Fruit fly (Drosophila melanogaster) whole organism, wandering third instar larva: Measurements from ENCODE around the gene CG33795.

Experiments
- Abd-B ChIP-seq: fragments of >200 bp; optimal IDR thresholded peaks from 2 replicates; lab custom pipeline; 2017; ENCODE audit warnings: missing biosample characterization, missing genetic modification characterization
- CG32264 ChIP-seq: fragments of 200-800 bp; sonication (Bioruptor generic); optimal IDR thresholded peaks from 2 replicates; lab custom pipeline; 2016; ENCODE audit warnings: missing biosample characterization, missing genetic modification characterization
- CrebA ChIP-seq: fragments of 200-800 bp; sonication (Bioruptor generic); optimal IDR thresholded peaks from 2 replicates; lab custom pipeline; 2016; ENCODE audit warnings: missing biosample characterization, mild to moderate bottlenecking, missing genetic modification characterization, borderline replicate concordance
- Dfd ChIP-seq: fragments of >200 bp; optimal IDR thresholded peaks from 2 replicates; lab custom pipeline; 2017; ENCODE audit warnings: missing biosample characterization, missing genetic modification characterization
- GATAd ChIP-seq: sonication (Bioruptor generic); optimal IDR thresholded peaks from 2 replicates; lab custom pipeline; 2016; ENCODE audit warnings: missing biosample characterization, missing genetic modification characterization
- HLH106 ChIP-seq: fragments of 200-800 bp; optimal IDR thresholded peaks from 3 replicates; lab custom pipeline; 2019; ENCODE audit warnings: missing biosample characterization, mild to moderate bottlenecking, missing genetic modification characterization, moderate library complexity
- Hnf4 ChIP-seq: fragments of 200-800 bp; sonication (Bioruptor generic); optimal IDR thresholded peaks from 2 replicates; lab custom pipeline; 2016; ENCODE audit warnings: missing biosample characterization, mild to moderate bottlenecking, missing genetic modification characterization
- Hr83 ChIP-seq: fragments of 200-300 bp; sonication (Bioruptor generic); optimal IDR thresholded peaks from 2 replicates; lab custom pipeline; 2016; ENCODE audit warnings: missing biosample characterization, mild to moderate bottlenecking, missing genetic modification characterization, moderate library complexity; ENCODE audit not compliant: poor library complexity, severe bottlenecking
- Jra ChIP-seq: sonication (Bioruptor generic); optimal IDR thresholded peaks from 2 replicates; lab custom pipeline; 2016; ENCODE audit warnings: missing biosample characterization, missing genetic modification characterization
- Mio ChIP-seq: sonication (Bioruptor generic); optimal IDR thresholded peaks from 2 replicates; lab custom pipeline; 2016; ENCODE audit warnings: missing biosample characterization, missing genetic modification characterization
- Myc ChIP-seq: fragments of >200 bp; optimal IDR thresholded peaks from 2 replicates; lab custom pipeline; 2017
- N ChIP-seq: fragments of >200 bp; optimal IDR thresholded peaks from 2 replicates; lab custom pipeline; 2018; ENCODE audit warnings: missing biosample characterization, missing external identifiers, missing genetic modification characterization
- OdsH ChIP-seq: fragments of 200-800 bp; sonication (Bioruptor generic); optimal IDR thresholded peaks from 2 replicates; lab custom pipeline; 2016; ENCODE audit warnings: missing biosample characterization, mild to moderate bottlenecking, missing genetic modification characterization
- Rel ChIP-seq, 2 experiments: fragments of 200-800 bp; sonication (Bioruptor generic) in 1 of 2; optimal IDR thresholded peaks; 2 replicates in 1 of 2; 3 replicates in 1 of 2; lab custom pipeline; 2016 to 2019; ENCODE audit warnings: mild to moderate bottlenecking in 2 of 2, missing biosample characterization in 2 of 2, missing genetic modification characterization in 2 of 2, moderate library complexity in 1 of 2
- Sp1 ChIP-seq: fragments of 200-800 bp; sonication (Bioruptor generic); optimal IDR thresholded peaks from 3 replicates; lab custom pipeline; 2019; ENCODE audit warnings: missing biosample characterization, mild to moderate bottlenecking, missing genetic modification characterization, moderate library complexity
- Vsx2 ChIP-seq: fragments of 200-300, 225-300 bp; sonication (Bioruptor generic); optimal IDR thresholded peaks from 2 replicates; lab custom pipeline; 2018; ENCODE audit warnings: missing biosample characterization, missing genetic modification characterization; ENCODE audit not compliant: partially characterized antibody
- br ChIP-seq: fragments of 200-800 bp; sonication (Bioruptor generic); optimal IDR thresholded peaks from 2 replicates; lab custom pipeline; 2016; ENCODE audit warnings: missing biosample characterization, missing genetic modification characterization
- brk ChIP-seq: fragments of 200-800 bp; sonication (Bioruptor generic); optimal IDR thresholded peaks from 2 replicates; lab custom pipeline; 2016; ENCODE audit warnings: missing biosample characterization, mild to moderate bottlenecking, missing genetic modification characterization
- dl ChIP-seq, 2 experiments: fragments of 175-275, 200-275 bp in 1 of 2; fragments of 200-275 bp in 1 of 2; sonication (Bioruptor generic); optimal IDR thresholded peaks; lab custom pipeline; 2018; ENCODE audit warnings: mild to moderate bottlenecking in 2 of 2, missing biosample characterization in 2 of 2, missing genetic modification characterization in 2 of 2, moderate library complexity in 2 of 2; ENCODE audit not compliant: partially characterized antibody in 2 of 2, insufficient read depth in 1 of 2
- dmrt93B ChIP-seq: fragments of 200-800 bp; sonication (Bioruptor generic); optimal IDR thresholded peaks from 2 replicates; lab custom pipeline; 2018; ENCODE audit warnings: missing biosample characterization, mild to moderate bottlenecking, missing genetic modification characterization
- dsf ChIP-seq: sonication (Bioruptor generic); optimal IDR thresholded peaks from 2 replicates; lab custom pipeline; 2016; ENCODE audit warnings: missing biosample characterization, missing genetic modification characterization, borderline replicate concordance
- ey ChIP-seq: fragments of 200-800 bp; sonication (Bioruptor generic); optimal IDR thresholded peaks from 2 replicates; lab custom pipeline; 2016; ENCODE audit warnings: missing biosample characterization, missing genetic modification characterization
- foxo ChIP-seq, 2 experiments: fragments of 200-800 bp; sonication (Bioruptor generic); optimal IDR thresholded peaks; 2 replicates in 1 of 2; 3 replicates in 1 of 2; lab custom pipeline; 2016 to 2017; ENCODE audit warnings: missing biosample characterization in 2 of 2, missing genetic modification characterization in 2 of 2
- fru ChIP-seq: fragments of 200-800 bp; sonication (Bioruptor generic); optimal IDR thresholded peaks from 3 replicates; lab custom pipeline; 2016; ENCODE audit warnings: missing biosample characterization, mild to moderate bottlenecking, missing genetic modification characterization
- h ChIP-seq: fragments of 200-800 bp; sonication (Bioruptor generic); optimal IDR thresholded peaks from 3 replicates; lab custom pipeline; 2016; ENCODE audit warnings: missing biosample characterization, mild to moderate bottlenecking, missing genetic modification characterization
- jim ChIP-seq: fragments of 175-275, 200-325 bp; sonication (Bioruptor generic); optimal IDR thresholded peaks from 2 replicates; lab custom pipeline; 2016; ENCODE audit warnings: missing biosample characterization, mild to moderate bottlenecking, missing genetic modification characterization
- pan ChIP-seq: fragments of >200 bp; optimal IDR thresholded peaks from 2 replicates; lab custom pipeline; 2017
- psq ChIP-seq: fragments of 200-800 bp; sonication (Bioruptor generic); optimal IDR thresholded peaks from 3 replicates; lab custom pipeline; 2017; ENCODE audit warnings: missing biosample characterization, mild to moderate bottlenecking, missing genetic modification characterization, moderate library complexity
- rgr ChIP-seq: fragments of 200-800 bp; sonication (Bioruptor generic); optimal IDR thresholded peaks from 3 replicates; lab custom pipeline; 2016; ENCODE audit warnings: missing biosample characterization, mild to moderate bottlenecking, missing genetic modification characterization
- sage ChIP-seq: fragments of 200-800 bp; sonication (Bioruptor generic); optimal IDR thresholded peaks from 2 replicates; lab custom pipeline; 2016; ENCODE audit warnings: missing biosample characterization, mild to moderate bottlenecking, missing genetic modification characterization
- sv ChIP-seq: fragments of 200-800 bp; sonication (Bioruptor generic); optimal IDR thresholded peaks from 3 replicates; lab custom pipeline; 2016; ENCODE audit warnings: missing biosample characterization, missing genetic modification characterization
- tai ChIP-seq: sonication (Bioruptor generic); optimal IDR thresholded peaks from 2 replicates; lab custom pipeline; 2016; ENCODE audit warnings: missing biosample characterization, missing genetic modification characterization
- usp ChIP-seq: fragments of >200 bp; optimal IDR thresholded peaks from 2 replicates; lab custom pipeline; 2017; ENCODE audit warnings: missing biosample characterization, missing genetic modification characterization
- woc ChIP-seq: sonication (Bioruptor generic); optimal IDR thresholded peaks from 2 replicates; lab custom pipeline; 2016; ENCODE audit warnings: missing biosample characterization, mild to moderate bottlenecking, missing genetic modification characterization

CG33795 gene

DNA sequence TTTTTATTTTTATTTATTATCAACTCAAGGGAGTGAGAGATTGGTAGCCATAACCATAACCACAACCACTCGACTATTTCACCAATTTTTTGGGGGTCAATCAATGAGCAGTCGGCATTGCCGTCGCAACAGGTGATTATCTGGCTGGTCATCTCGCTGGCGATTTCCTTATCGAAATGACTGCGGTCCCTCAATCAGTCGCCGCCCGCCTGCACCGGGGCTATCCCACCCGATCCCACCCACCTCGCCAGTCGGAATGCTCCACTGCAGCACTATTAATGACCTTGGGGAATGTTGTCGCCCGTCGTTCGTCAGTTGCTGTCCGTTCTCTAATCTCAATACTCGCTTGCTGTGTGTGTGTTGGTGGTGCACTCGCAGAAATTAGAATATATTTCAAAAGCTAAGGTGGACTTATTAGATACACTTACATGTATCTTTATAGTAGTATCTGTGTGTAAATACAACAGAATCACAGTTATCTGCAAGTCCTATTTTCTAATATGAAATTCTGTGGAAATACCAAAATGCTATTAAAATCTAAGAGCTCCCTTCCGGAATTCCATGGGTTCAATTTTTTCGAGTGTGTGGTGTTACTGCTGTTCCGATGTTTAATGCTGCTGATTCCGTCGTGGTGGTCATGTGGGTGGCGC lies 10.6 kb downstream of the CG33795 start:
- TF ChIP-seq Sp1 (GFP tag; lab: Kevin White, UChicago) (no peak), Hr83 (no peak), psq (GFP tag; lab: Kevin White, UChicago) (no peak), CrebA (GFP tag; lab: Kevin White, UChicago) (no peak), sv (GFP tag; lab: Kevin White, UChicago) (peak; percentile 10), rgr (GFP tag; lab: Kevin White, UChicago) (peak; percentile 40), h (peak; percentile 68), foxo (GFP tag; optimal IDR thresholded peaks at IDR 0.05; lab: Kevin White, UChicago) (peak in 1 of 2 experiments; percentile 55), jim (GFP tag; lab: Kevin White, UChicago) (no peak), pan (lab: Kevin White, UChicago) (no peak), HLH106 (tag; lab: Kevin White, UChicago) (peak; percentile 46), dmrt93B (GFP tag; lab: Kevin White, UChicago) (no peak), fru (GFP tag; lab: Kevin White, UChicago) (peak; percentile 54), dl (GFP tag; optimal IDR thresholded peaks at IDR 0.05; lab: Kevin White, UChicago; ENCODE audit: insufficient read depth in 1 of 2, partially characterized antibody in 2 of 2) (no peak), Abd-B (no peak), br (GFP tag; lab: Kevin White, UChicago) (peak; percentile 11), OdsH (peak; percentile 41), Jra (GFP tag; lab: Kevin White, UChicago) (no peak), ey (peak; percentile 49), CG32264 (GFP tag; lab: Kevin White, UChicago) (no peak), brk (GFP tag; lab: Kevin White, UChicago) (no peak)

DNA sequence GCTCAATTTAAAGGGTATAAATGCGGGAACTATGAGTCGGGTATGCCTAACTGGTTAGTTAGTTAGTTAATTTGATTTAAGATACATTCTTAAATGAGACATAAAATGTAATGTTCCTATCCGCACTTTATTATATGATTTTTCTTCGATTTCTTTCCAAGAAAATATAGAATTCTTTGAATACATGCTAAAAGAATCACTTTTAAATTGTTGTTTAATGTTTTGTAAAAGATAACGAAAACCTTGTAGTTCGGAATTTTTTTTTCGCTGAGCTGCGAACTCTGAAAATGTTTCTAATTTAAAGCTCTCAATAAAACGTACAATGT lies 11.1 kb downstream of the CG33795 start:
- TF ChIP-seq GATAd (GFP tag; lab: Kevin White, UChicago) (no peak), fru (GFP tag; lab: Kevin White, UChicago) (peak; percentile 16), foxo (GFP tag; optimal IDR thresholded peaks at IDR 0.05; lab: Kevin White, UChicago) (peak in 1 of 2 experiments; percentile 17), Vsx2 (no peak), br (GFP tag; lab: Kevin White, UChicago) (peak; percentile 10), Jra (GFP tag; lab: Kevin White, UChicago) (no peak), brk (GFP tag; lab: Kevin White, UChicago) (no peak), ey (peak; percentile 31), woc (GFP tag; lab: Kevin White, UChicago) (no peak), Dfd (GFP tag; lab: Kevin White, UChicago) (no peak), dl (GFP tag; optimal IDR thresholded peaks at IDR 0.05; lab: Kevin White, UChicago; ENCODE audit: insufficient read depth in 1 of 2, partially characterized antibody in 2 of 2) (no peak), usp (no peak), tai (no peak), sv (GFP tag; lab: Kevin White, UChicago) (no peak), N (GFP tag; lab: Kevin White, UChicago) (no peak), rgr (GFP tag; lab: Kevin White, UChicago) (no peak), jim (GFP tag; lab: Kevin White, UChicago) (no peak)

DNA sequence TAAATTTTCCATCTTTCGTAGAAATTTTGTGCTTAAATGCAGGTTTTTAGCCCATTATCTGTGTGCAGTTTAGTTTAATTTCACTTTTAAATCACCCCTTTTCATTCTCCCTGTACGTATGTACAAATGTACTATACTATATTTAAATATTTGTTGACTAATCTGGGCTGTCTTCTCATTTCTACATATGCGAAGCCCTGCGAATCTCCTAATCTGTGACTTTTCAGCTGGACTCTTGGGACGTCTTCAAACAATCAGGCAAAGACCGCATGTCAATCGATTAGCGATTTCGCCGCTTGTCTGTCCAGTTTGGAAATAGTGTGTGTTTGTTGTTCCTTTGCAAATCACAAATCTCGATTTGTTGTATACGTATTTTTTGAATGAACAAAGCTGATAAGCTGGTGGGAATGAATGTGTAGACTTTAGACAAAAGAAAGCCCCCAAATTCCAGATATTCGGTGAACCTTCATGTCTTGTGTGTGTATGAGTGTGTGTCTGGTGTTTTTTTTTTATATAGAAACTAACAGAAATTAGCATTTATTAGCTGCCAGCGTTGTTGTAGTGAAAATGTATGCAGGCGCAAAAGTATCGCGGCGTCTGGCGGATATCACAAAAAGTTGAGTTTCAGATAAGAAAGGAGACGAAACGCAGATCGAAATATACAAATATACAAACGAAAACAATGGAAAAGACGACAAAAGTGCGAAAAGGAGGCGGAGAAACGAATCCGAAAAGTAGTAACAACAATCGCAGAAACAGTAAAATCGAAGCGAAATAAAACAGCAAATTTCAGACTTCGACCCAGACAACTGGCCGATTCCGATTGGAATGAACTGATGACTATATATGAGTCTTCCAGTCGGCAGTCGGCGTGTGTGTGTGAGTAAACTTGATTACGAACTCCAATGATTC lies 11.8 kb downstream of the CG33795 start:
- TF ChIP-seq fru (GFP tag; lab: Kevin White, UChicago) (no peak), rgr (GFP tag; lab: Kevin White, UChicago) (peak; percentile 72), Vsx2 (no peak), Abd-B (no peak), Rel (GFP tag; optimal IDR thresholded peaks at IDR 0.05; lab: Kevin White, UChicago) (no peak), Rel (tag; optimal IDR thresholded peaks at IDR 0.05; lab: Kevin White, UChicago) (peak; percentile 64), Hnf4 (GFP tag; lab: Kevin White, UChicago) (peak; percentile 57), Sp1 (GFP tag; lab: Kevin White, UChicago) (no peak), GATAd (GFP tag; lab: Kevin White, UChicago) (no peak)

DNA sequence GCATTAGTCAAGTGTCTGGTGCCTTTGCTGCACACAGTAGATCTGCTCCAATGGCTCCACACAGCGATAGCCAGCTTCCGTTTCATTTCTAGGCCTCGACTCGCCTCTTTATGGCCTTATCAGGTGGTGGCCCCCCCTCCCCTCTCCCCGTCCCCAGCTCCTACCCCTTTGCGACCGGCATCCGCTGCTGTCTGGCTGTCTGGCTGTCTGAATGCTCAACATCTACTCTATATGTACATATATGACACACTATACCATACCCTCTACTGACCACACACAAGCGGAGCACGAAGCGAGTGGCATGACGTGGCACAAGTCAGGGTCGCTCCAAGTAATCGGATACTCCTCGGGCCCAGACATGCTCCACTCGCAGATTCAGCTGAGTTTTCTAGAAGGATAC lies 12.9 kb downstream of the CG33795 start:
- TF ChIP-seq dsf (no peak), sage (GFP tag; lab: Kevin White, UChicago) (no peak), Mio (GFP tag; lab: Kevin White, UChicago) (no peak), Myc (lab: Kevin White, UChicago) (no peak), h (no peak)
